Worm (Caenorhabditis elegans) whole organism, L3 larva: Measurements from ENCODE around the gene T04C12.8.

ENCODE experiments used
- R02D3.7 ChIP-seq: fragments of 150-350 bp; optimal IDR thresholded peaks from 2 replicates; lab custom pipeline; 2014; ENCODE audit warnings: missing biosample characterization, missing genetic modification characterization
- ceh-28 ChIP-seq: fragments of 150-350 bp; optimal IDR thresholded peaks from 2 replicates; lab custom pipeline; 2014; ENCODE audit warnings: missing biosample characterization, missing genetic modification reagents, missing genetic modification characterization
- fkh-10 ChIP-seq: sonication (generic microtip); optimal IDR thresholded peaks from 2 replicates; lab custom pipeline; 2017; ENCODE audit warnings: missing biosample characterization, missing genetic modification reagents, missing genetic modification characterization
- fkh-2 ChIP-seq: fragments of 150-350 bp; optimal IDR thresholded peaks from 2 replicates; lab custom pipeline; 2014; ENCODE audit warnings: missing biosample characterization, missing genetic modification reagents, missing genetic modification characterization
- lin-15B ChIP-seq: fragments of 150-350 bp; optimal IDR thresholded peaks from 2 replicates; lab custom pipeline; 2014; ENCODE audit warnings: missing biosample characterization, missing genetic modification characterization
- lin-39 ChIP-seq: fragments of 150-350 bp; optimal IDR thresholded peaks from 2 replicates; lab custom pipeline; 2018; ENCODE audit warnings: missing biosample characterization, missing genetic modification reagents, missing genetic modification characterization
- mdl-1 ChIP-seq: fragments of 150-350 bp; optimal IDR thresholded peaks from 2 replicates; lab custom pipeline; 2014; ENCODE audit warnings: missing biosample characterization, missing genetic modification characterization
- nhr-11 ChIP-seq: fragments of 150-350 bp; optimal IDR thresholded peaks from 2 replicates; lab custom pipeline; 2014; ENCODE audit warnings: missing biosample characterization, missing genetic modification characterization
- nhr-43 ChIP-seq: sonication (generic microtip); optimal IDR thresholded peaks from 2 replicates; lab custom pipeline; 2016; ENCODE audit warnings: mild to moderate bottlenecking, missing genetic modification characterization, missing compliant biosample characterization; ENCODE audit not compliant: poor library complexity, severe bottlenecking
- pqm-1 ChIP-seq: fragments of 150-350 bp; optimal IDR thresholded peaks from 2 replicates; lab custom pipeline; 2017; ENCODE audit warnings: missing biosample characterization, missing genetic modification characterization, inconsistent platforms
- sea-2 ChIP-seq: fragments of 150-350 bp; sonication (generic microtip); optimal IDR thresholded peaks from 4 replicates; lab custom pipeline; 2014; ENCODE audit warnings: missing biosample characterization, missing genetic modification reagents, missing genetic modification characterization
- snpc-4 ChIP-seq: fragments of 150-350 bp; optimal IDR thresholded peaks from 2 replicates; lab custom pipeline; 2014; ENCODE audit warnings: missing biosample characterization, missing genetic modification characterization
- unc-39 ChIP-seq: sonication (generic microtip); optimal IDR thresholded peaks from 4 replicates; lab custom pipeline; 2017; ENCODE audit warnings: missing biosample characterization, missing genetic modification characterization
- ztf-11 ChIP-seq: fragments of 150-350 bp; optimal IDR thresholded peaks from 2 replicates; lab custom pipeline; 2014; ENCODE audit warnings: missing biosample characterization, missing genetic modification characterization

DNA sequence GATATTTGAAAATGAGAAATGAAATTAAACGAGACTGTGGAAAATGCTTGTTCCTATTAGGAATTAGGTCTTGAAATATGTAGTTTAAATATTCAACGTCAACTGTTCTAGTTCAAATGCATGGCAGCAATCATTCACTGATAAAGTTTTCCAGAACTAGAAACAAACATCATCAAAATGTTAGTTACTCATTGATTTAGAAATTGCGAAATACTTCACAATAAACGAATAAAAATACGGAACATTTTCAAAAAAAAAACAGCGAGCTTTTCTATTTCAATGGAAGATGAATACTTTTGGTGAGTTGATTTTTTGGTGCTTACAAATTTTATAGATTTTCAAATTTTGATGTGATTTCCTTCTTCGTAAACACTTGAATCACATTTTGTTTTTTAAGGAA, 26.6 kb downstream of the T04C12.8 start, which contains the start of gene C45B11.2:
- no peak for TF ChIP-seq fkh-2 (tag; lab: Kevin White, UChicago)
- TF ChIP-seq fkh-10 (GFP tag; lab: Kevin White, UChicago), result no peak
- no peak for TF ChIP-seq lin-15B (tag; lab: Kevin White, UChicago)
- TF ChIP-seq unc-39 (tag; lab: Kevin White, UChicago), result no peak
- TF ChIP-seq mdl-1 (tag; lab: Kevin White, UChicago), result no peak
- TF ChIP-seq ztf-11 (tag; lab: Kevin White, UChicago), result no peak
- no peak for TF ChIP-seq ceh-28 (tag; lab: Kevin White, UChicago)
- no peak for TF ChIP-seq R02D3.7 (tag; lab: Kevin White, UChicago)
- TF ChIP-seq nhr-43 (tag; lab: Kevin White, UChicago), result no peak
- no peak for TF ChIP-seq lin-39 (tag; lab: Kevin White, UChicago)
- TF ChIP-seq snpc-4, result no peak
- no peak for TF ChIP-seq sea-2 (GFP tag; lab: Kevin White, UChicago)
- no peak for TF ChIP-seq pqm-1 (tag; lab: Kevin White, UChicago)
- no peak for TF ChIP-seq nhr-11 (tag; lab: Kevin White, UChicago)
